Worm (Caenorhabditis elegans): ENCODE results near the gene cblc-1.

The cblc-1 gene

DNA sequence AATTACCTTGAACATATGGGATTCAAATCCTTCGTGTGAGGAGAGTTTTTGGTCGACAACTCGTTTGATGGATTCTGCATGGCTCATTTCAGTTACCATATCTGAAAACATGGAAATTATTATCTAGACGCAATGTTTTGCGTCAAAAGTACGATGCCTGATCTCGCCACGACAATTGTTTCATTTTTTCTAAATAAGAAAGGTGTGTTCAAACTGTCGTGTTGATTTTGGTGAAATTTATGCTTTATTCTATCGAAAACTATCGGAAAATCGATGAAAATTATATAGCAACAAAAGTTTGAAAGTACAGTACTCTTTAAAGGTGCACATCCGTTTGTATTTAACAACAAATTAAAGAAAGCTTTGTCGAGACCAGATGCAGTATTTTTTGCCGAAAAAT is at the start of gene cblc-1:
cblc-1 (minus strand) TSS at position 101 of the 400 bp plus-strand sequence.
- no peak for TF ChIP-seq nhr-76 (tag; optimal IDR thresholded peaks at IDR 0.05)
- TF ChIP-seq snpc-4 (tag; optimal IDR thresholded peaks at IDR 0.05): no peak

ce11 chrII:4989802-4990201 is 48.9 kb upstream of the cblc-1 start, which contains the start of gene T27F7.12:
T27F7.12 (plus strand) TSS chrII:4990102.
- TF ChIP-seq flh-1 (GFP tag; optimal IDR thresholded peaks at IDR 0.05) (no peak), ces-1 (GFP tag; optimal IDR thresholded peaks at IDR 0.05) (no peak), nhr-2 (tag; optimal IDR thresholded peaks at IDR 0.05) (no peak), pha-4 (tag; optimal IDR thresholded peaks at IDR 0.05) (no peak), unc-39 (tag; optimal IDR thresholded peaks at IDR 0.05) (no peak), bed-3 (GFP tag; optimal IDR thresholded peaks at IDR 0.05) (no peak), M03D4.4 (tag; optimal IDR thresholded peaks at IDR 0.05) (no peak), drap-1 (GFP tag; optimal IDR thresholded peaks at IDR 0.05) (no peak)

- TF ChIP-seq ceh-39 (tag; optimal IDR thresholded peaks at IDR 0.05): no peak
- TF ChIP-seq zip-8 (tag; optimal IDR thresholded peaks at IDR 0.05): peak; percentile 10
- TF ChIP-seq lin-32 (GFP tag; optimal IDR thresholded peaks at IDR 0.05): peak; percentile 92
Measured at ce11 chrII:4987257-4987656, 46.3 kb upstream of the cblc-1 start.

ce11 chrII:4986664-4987063 is 45.7 kb upstream of the cblc-1 start:
- TF ChIP-seq M03D4.4 (tag; optimal IDR thresholded peaks at IDR 0.05): no peak
- TF ChIP-seq ztf-11 (tag; optimal IDR thresholded peaks at IDR 0.05): peak; percentile 40
- peak; percentile 90 for TF ChIP-seq zip-8 (tag; optimal IDR thresholded peaks at IDR 0.05)
- no peak for TF ChIP-seq ceh-39 (tag; optimal IDR thresholded peaks at IDR 0.05)
- peak; percentile 39 for TF ChIP-seq sptf-1 (tag; optimal IDR thresholded peaks at IDR 0.05)
- TF ChIP-seq nhr-2 (tag; optimal IDR thresholded peaks at IDR 0.05): peak; percentile 79
- TF ChIP-seq unc-62 (GFP tag; optimal IDR thresholded peaks at IDR 0.05): no peak

- TF ChIP-seq mab-5 (tag; optimal IDR thresholded peaks at IDR 0.05) (no peak), sptf-1 (tag; optimal IDR thresholded peaks at IDR 0.05) (peak; percentile 1), ceh-39 (tag; optimal IDR thresholded peaks at IDR 0.05) (no peak), nhr-2 (tag; optimal IDR thresholded peaks at IDR 0.05) (peak; percentile 93), ham-2 (GFP tag; optimal IDR thresholded peaks at IDR 0.05) (no peak), elt-1 (tag; optimal IDR thresholded peaks at IDR 0.05; ENCODE audit: borderline replicate concordance, insufficient read depth) (peak; percentile 87), unc-39 (tag; optimal IDR thresholded peaks at IDR 0.05) (no peak), unc-62 (GFP tag; optimal IDR thresholded peaks at IDR 0.05) (peak; percentile 60), ceh-83 (GFP tag; optimal IDR thresholded peaks at IDR 0.05) (peak; percentile 58), ceh-43 (GFP tag; optimal IDR thresholded peaks at IDR 0.05) (no peak), bed-3 (GFP tag; optimal IDR thresholded peaks at IDR 0.05) (no peak), nhr-12 (tag; optimal IDR thresholded peaks at IDR 0.05) (no peak), zip-8 (tag; optimal IDR thresholded peaks at IDR 0.05) (peak; percentile 82), ces-1 (GFP tag; optimal IDR thresholded peaks at IDR 0.05) (peak; percentile 15), M03D4.4 (tag; optimal IDR thresholded peaks at IDR 0.05) (no peak), drap-1 (GFP tag; optimal IDR thresholded peaks at IDR 0.05) (no peak), nhr-76 (tag; optimal IDR thresholded peaks at IDR 0.05) (no peak)
Measured at ce11 chrII:4985961-4986503, 45.1 kb upstream of the cblc-1 start.

DNA sequence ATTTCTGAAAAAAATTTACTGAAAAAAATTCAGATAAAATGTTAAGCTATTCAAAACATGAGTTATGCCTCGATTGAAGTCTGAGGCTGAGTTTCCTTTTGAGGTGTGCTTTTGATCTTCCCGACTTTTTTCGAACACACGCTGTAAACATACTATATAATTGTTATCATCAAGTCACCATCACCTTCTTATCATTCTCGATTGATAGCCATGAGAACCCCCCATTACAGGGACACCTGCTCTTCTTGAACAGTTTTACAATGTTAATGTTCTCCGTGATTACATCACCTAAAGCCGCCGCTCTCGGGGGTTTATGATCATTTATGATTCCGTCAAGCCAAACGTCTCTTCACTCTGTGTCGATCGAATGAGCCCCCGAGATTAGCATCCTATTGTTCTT is 43.2 kb upstream of the cblc-1 start:
- TF ChIP-seq hlh-1 (tag; optimal IDR thresholded peaks at IDR 0.05) (no peak), elt-1 (tag; optimal IDR thresholded peaks at IDR 0.05; ENCODE audit: borderline replicate concordance, insufficient read depth) (no peak), mls-2 (tag; optimal IDR thresholded peaks at IDR 0.05) (no peak), mep-1 (tag; optimal IDR thresholded peaks at IDR 0.05) (no peak), unc-39 (tag; optimal IDR thresholded peaks at IDR 0.05) (no peak), sptf-1 (tag; optimal IDR thresholded peaks at IDR 0.05) (no peak), sem-2 (GFP tag; optimal IDR thresholded peaks at IDR 0.05) (no peak), unc-62 (GFP tag; optimal IDR thresholded peaks at IDR 0.05) (no peak), blmp-1 (tag; optimal IDR thresholded peaks at IDR 0.05) (no peak), lsy-2 (tag; optimal IDR thresholded peaks at IDR 0.05) (no peak)
